Fruit fly (Drosophila melanogaster) whole organism, embryonic: ENCODE results near the gene MtnB.

Experiments
- Asciz ChIP-seq: fragments of 200-800 bp; sonication (Bioruptor generic); optimal IDR thresholded peaks from 2 replicates; lab custom pipeline; 2017; ENCODE audit warnings: missing biosample characterization, mild to moderate bottlenecking, missing genetic modification characterization, missing genetic modification reagents
- Atf6 ChIP-seq: fragments of 200-800 bp; sonication (Bioruptor generic); IDR thresholded peaks from 2 replicates; pipeline ENCODE4 v1.3.6; 2022; ENCODE audit warnings: missing biosample characterization, missing genetic modification characterization
- CG10274 ChIP-seq: fragments of 200-800 bp; sonication (Bioruptor generic); optimal IDR thresholded peaks from 3 replicates; lab custom pipeline; 2017; ENCODE audit warnings: missing biosample characterization, mild to moderate bottlenecking, missing genetic modification characterization
- CG11695 ChIP-seq: fragments of 200-800 bp; sonication (Bioruptor generic); IDR thresholded peaks from 3 replicates; pipeline ENCODE4 v1.3.6; 2022; ENCODE audit warnings: missing biosample characterization, missing genetic modification characterization
- CG12104 ChIP-seq: fragments of 200-800 bp; sonication (Bioruptor generic); optimal IDR thresholded peaks from 3 replicates; lab custom pipeline; 2016; ENCODE audit warnings: missing biosample characterization, missing genetic modification characterization
- CG12219 ChIP-seq: fragments of 200-800 bp; sonication (Bioruptor generic); optimal IDR thresholded peaks from 3 replicates; lab custom pipeline; 2018; ENCODE audit warnings: missing biosample characterization, mild to moderate bottlenecking, missing genetic modification characterization
- CG15479 ChIP-seq: fragments of 200-800 bp; sonication (Bioruptor generic); optimal IDR thresholded peaks from 3 replicates; lab custom pipeline; 2019; ENCODE audit warnings: missing biosample characterization, mild to moderate bottlenecking, missing genetic modification characterization, moderate library complexity
- CG15514 ChIP-seq: fragments of 200-800 bp; sonication (Bioruptor generic); optimal IDR thresholded peaks from 3 replicates; lab custom pipeline; 2017; ENCODE audit warnings: missing biosample characterization, missing genetic modification characterization, mild to moderate bottlenecking, moderate library complexity, missing genetic modification reagents
- CG15696 ChIP-seq: fragments of 200-800 bp; sonication (Bioruptor generic); optimal IDR thresholded peaks from 2 replicates; lab custom pipeline; 2019; ENCODE audit warnings: missing biosample characterization, mild to moderate bottlenecking, missing genetic modification characterization, moderate library complexity
- CG1647 ChIP-seq: fragments of 200-800 bp; sonication (Bioruptor generic); optimal IDR thresholded peaks from 3 replicates; lab custom pipeline; 2016; ENCODE audit warnings: missing biosample characterization, missing genetic modification characterization
- CG17385 ChIP-seq: fragments of 200-800 bp; sonication (Bioruptor generic); optimal IDR thresholded peaks from 3 replicates; lab custom pipeline; 2018; ENCODE audit warnings: missing biosample characterization, mild to moderate bottlenecking, missing genetic modification characterization
- CG18011 ChIP-seq: fragments of 200-800 bp; sonication (Bioruptor generic); optimal IDR thresholded peaks from 2 replicates; lab custom pipeline; 2017; ENCODE audit warnings: missing biosample characterization, missing genetic modification characterization, mild to moderate bottlenecking, moderate library complexity, missing genotype
- CG2116 ChIP-seq: fragments of 200-800 bp; sonication (Bioruptor generic); optimal IDR thresholded peaks from 3 replicates; lab custom pipeline; 2018; ENCODE audit warnings: missing biosample characterization, mild to moderate bottlenecking, missing genetic modification characterization
- CG31365 ChIP-seq: fragments of 200-800 bp; sonication (Bioruptor generic); optimal IDR thresholded peaks from 2 replicates; lab custom pipeline; 2018; ENCODE audit warnings: missing biosample characterization, mild to moderate bottlenecking, missing genetic modification characterization
- CG32767 ChIP-seq: fragments of 200-800 bp; sonication (Bioruptor generic); IDR thresholded peaks from 2 replicates; pipeline ENCODE4 v1.3.6; 2022; ENCODE audit warnings: missing biosample characterization, missing genetic modification characterization
- CG5180 ChIP-seq: fragments of 200-800 bp; sonication (Bioruptor generic); optimal IDR thresholded peaks from 3 replicates; lab custom pipeline; 2017; ENCODE audit warnings: missing biosample characterization, missing genetic modification characterization, mild to moderate bottlenecking, moderate library complexity, missing genetic modification reagents
- CG9437 ChIP-seq: fragments of 200-800 bp; sonication (Bioruptor generic); optimal IDR thresholded peaks from 2 replicates; lab custom pipeline; 2018; ENCODE audit warnings: missing biosample characterization, mild to moderate bottlenecking, missing genetic modification characterization
- CG9797 ChIP-seq: fragments of 200-800 bp; sonication (Bioruptor generic); optimal IDR thresholded peaks from 3 replicates; lab custom pipeline; 2018; ENCODE audit warnings: missing biosample characterization, mild to moderate bottlenecking, missing genetic modification characterization
- Doc3 ChIP-seq: fragments of 200-800 bp; sonication (Bioruptor generic); IDR thresholded peaks from 3 replicates; pipeline ENCODE4 v1.3.6; 2022; ENCODE audit warnings: missing biosample characterization, missing genetic modification characterization; ENCODE audit not compliant: partially characterized antibody
- Ets97D ChIP-seq: fragments of 200-800 bp; sonication (Bioruptor generic); optimal IDR thresholded peaks from 3 replicates; lab custom pipeline; 2016; ENCODE audit warnings: missing biosample characterization, missing genetic modification characterization
- HLH4C ChIP-seq: fragments of 200-800 bp; sonication (Bioruptor generic); IDR thresholded peaks from 3 replicates; pipeline ENCODE4 v1.3.6; 2022; ENCODE audit warnings: missing biosample characterization, missing genetic modification characterization; ENCODE audit not compliant: partially characterized antibody
- HLH54F ChIP-seq: fragments of 200-800 bp; sonication (Bioruptor generic); optimal IDR thresholded peaks from 3 replicates; lab custom pipeline; 2016; ENCODE audit warnings: missing biosample characterization, missing genetic modification characterization
- HLHmδ ChIP-seq: fragments of 200-800 bp; sonication (Bioruptor generic); optimal IDR thresholded peaks from 2 replicates; lab custom pipeline; 2018; ENCODE audit warnings: missing biosample characterization, mild to moderate bottlenecking, missing genetic modification characterization, moderate library complexity
- Hr39 ChIP-seq: fragments of >200 bp; optimal IDR thresholded peaks from 2 replicates; lab custom pipeline; 2017
- Hr78 ChIP-seq, 2 experiments: fragments of 200-800 bp in 1 of 2; fragments of >200 bp in 1 of 2; sonication (Bioruptor generic) in 1 of 2; optimal IDR thresholded peaks; 2 replicates each; lab custom pipeline; 2017 to 2019; ENCODE audit warnings: missing biosample characterization in 2 of 2, missing genetic modification characterization in 2 of 2, mild to moderate bottlenecking in 1 of 2, moderate library complexity in 1 of 2
- Kr ChIP-seq: fragments of 200-800 bp; sonication (Bioruptor generic); optimal IDR thresholded peaks from 2 replicates; lab custom pipeline; 2017; ENCODE audit warnings: missing biosample characterization, mild to moderate bottlenecking, missing genetic modification characterization
- MESR4 ChIP-seq: fragments of 200-800 bp; sonication (Bioruptor generic); optimal IDR thresholded peaks from 2 replicates; lab custom pipeline; 2018; ENCODE audit warnings: missing biosample characterization, mild to moderate bottlenecking, missing genetic modification characterization, moderate library complexity
- Med ChIP-seq: fragments of 200-800 bp; sonication (Bioruptor generic); peaks from one replicate; lab custom pipeline; 2016; ENCODE audit warnings: missing biosample characterization, missing genetic modification characterization, mild to moderate bottlenecking, inconsistent platforms, moderate library complexity
- Optix ChIP-seq: fragments of 200-800 bp; sonication (Bioruptor generic); IDR thresholded peaks from 3 replicates; pipeline ENCODE4 v1.3.6; 2022; ENCODE audit warnings: missing biosample characterization, missing genetic modification characterization
- PHDP ChIP-seq: fragments of 200-800 bp; sonication (Bioruptor generic); optimal IDR thresholded peaks from 3 replicates; lab custom pipeline; 2018; ENCODE audit warnings: missing biosample characterization, mild to moderate bottlenecking, missing genetic modification characterization, moderate library complexity
- Rx ChIP-seq: fragments of 200-800 bp; sonication (Bioruptor generic); IDR thresholded peaks from 2 replicates; pipeline ENCODE4 v1.3.6; 2022; ENCODE audit warnings: missing biosample characterization, missing genetic modification characterization
- Sox100B ChIP-seq: fragments of 200-800 bp; sonication (Bioruptor generic); optimal IDR thresholded peaks from 3 replicates; lab custom pipeline; 2018; ENCODE audit warnings: missing biosample characterization, mild to moderate bottlenecking, missing genetic modification characterization
- Stat92E ChIP-seq, 3 experiments: fragments of >200 bp in 2 of 3; fragments of 200-800 bp in 1 of 3; sonication (Bioruptor generic) in 1 of 3; optimal IDR thresholded peaks; 2 replicates each; lab custom pipeline; 2017 to 2019; ENCODE audit warnings: missing biosample characterization in 3 of 3, missing genetic modification characterization in 3 of 3, mild to moderate bottlenecking in 1 of 3, moderate library complexity in 1 of 3
- abd-A ChIP-seq: fragments of 200-800 bp; sonication (Bioruptor generic); optimal IDR thresholded peaks from 3 replicates; lab custom pipeline; 2019; ENCODE audit warnings: missing biosample characterization, mild to moderate bottlenecking, missing genetic modification characterization, moderate library complexity
- amos ChIP-seq: fragments of 200-800 bp; sonication (Bioruptor generic); IDR thresholded peaks from 2 replicates; pipeline ENCODE4 v1.3.6; 2022; ENCODE audit warnings: missing biosample characterization, missing genetic modification characterization; ENCODE audit not compliant: partially characterized antibody
- chinmo ChIP-seq: fragments of 200-800 bp; sonication (Bioruptor generic); IDR thresholded peaks from 4 replicates; pipeline ENCODE4 v1.3.6; 2022; ENCODE audit warnings: missing biosample characterization, missing genetic modification characterization; ENCODE audit not compliant: partially characterized antibody
- ftz-f1 ChIP-seq: fragments of 200-800 bp; sonication (Bioruptor generic); optimal IDR thresholded peaks from 2 replicates; lab custom pipeline; 2016; ENCODE audit warnings: missing biosample characterization, missing genetic modification characterization
- ken ChIP-seq: fragments of 200-800 bp; sonication (Bioruptor generic); IDR thresholded peaks from 3 replicates; pipeline ENCODE4 v1.3.6; 2022; ENCODE audit warnings: missing biosample characterization, missing genetic modification characterization
- mirr ChIP-seq: fragments of 200-800 bp; sonication (Bioruptor generic); optimal IDR thresholded peaks from 3 replicates; lab custom pipeline; 2018; ENCODE audit warnings: missing biosample characterization, mild to moderate bottlenecking, missing genetic modification characterization
- otp ChIP-seq: fragments of 200-800 bp; sonication (Bioruptor generic); IDR thresholded peaks from 3 replicates; pipeline ENCODE4, ENCODE4 v1.3.6; 2022; ENCODE audit warnings: missing biosample characterization, missing genetic modification characterization
- pho ChIP-seq: fragments of 200-800 bp; sonication (Bioruptor generic); optimal IDR thresholded peaks from 2 replicates; lab custom pipeline; 2016; ENCODE audit warnings: missing biosample characterization, missing genetic modification characterization
- row ChIP-seq: fragments of 200-800 bp; sonication (Bioruptor generic); IDR thresholded peaks from 3 replicates; pipeline ENCODE4 v1.3.6; 2022; ENCODE audit warnings: missing biosample characterization, missing genetic modification characterization
- sisA ChIP-seq: fragments of 200-800 bp; sonication (Bioruptor generic); IDR thresholded peaks from 2 replicates; pipeline ENCODE4 v1.3.6; 2022; ENCODE audit warnings: missing biosample characterization, missing genetic modification characterization
- stwl ChIP-seq: fragments of 200-800 bp; sonication (Bioruptor generic); optimal IDR thresholded peaks from 3 replicates; lab custom pipeline; 2018; ENCODE audit warnings: missing biosample characterization, mild to moderate bottlenecking, missing genetic modification characterization, moderate library complexity
- tll ChIP-seq, 2 experiments: fragments of 200-800 bp in 1 of 2; fragments of >200 bp in 1 of 2; sonication (Bioruptor generic) in 1 of 2; optimal IDR thresholded peaks; 2 replicates each; lab custom pipeline; 2017 to 2019; ENCODE audit warnings: missing biosample characterization in 2 of 2, missing genetic modification characterization in 2 of 2, mild to moderate bottlenecking in 1 of 2, moderate library complexity in 1 of 2
- toy ChIP-seq: fragments of 200-800 bp; sonication (Bioruptor generic); IDR thresholded peaks from 2 replicates; pipeline ENCODE4 v1.3.6; 2022; ENCODE audit warnings: missing biosample characterization, missing genetic modification characterization
- trh ChIP-seq: fragments of 200-800 bp; sonication (Bioruptor generic); optimal IDR thresholded peaks from 2 replicates; lab custom pipeline; 2016; ENCODE audit warnings: missing biosample characterization, missing genetic modification characterization
- zen2 ChIP-seq: fragments of 200-800 bp; sonication (Bioruptor generic); IDR thresholded peaks from 3 replicates; pipeline ENCODE4 v1.3.6; 2022; ENCODE audit warnings: missing biosample characterization, missing genetic modification characterization; ENCODE audit not compliant: partially characterized antibody

Gene MtnB

DNA sequence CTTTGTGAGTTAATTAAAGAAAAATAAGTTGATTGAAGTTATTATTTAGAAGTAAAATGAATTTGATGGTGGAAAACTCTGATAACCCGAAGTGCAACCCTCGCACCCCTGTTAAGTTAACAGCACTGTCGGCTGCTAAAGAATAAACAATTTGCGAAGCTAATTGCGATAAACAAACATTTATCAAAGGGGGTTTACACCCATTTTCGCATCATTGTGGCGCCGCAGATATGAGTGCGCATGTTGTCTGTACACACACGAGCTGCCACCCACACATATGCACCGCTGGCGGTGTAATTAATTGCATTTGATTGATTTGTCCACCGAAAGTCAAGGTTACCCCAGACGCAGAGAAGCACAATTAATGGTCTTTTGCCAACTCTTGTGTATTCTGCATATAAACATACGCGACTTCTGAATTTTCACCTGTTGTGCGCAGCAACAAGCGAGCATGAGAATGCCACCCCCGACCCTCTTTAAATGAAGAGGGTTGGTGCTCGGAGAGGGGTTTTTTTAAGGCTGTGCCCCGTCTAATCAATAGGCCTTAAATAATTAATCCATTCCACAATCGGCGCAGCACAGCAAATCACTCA lies 48.0 kb upstream of the MtnB start (continued):
- TF ChIP-seq abd-A (tag; lab: Kevin White, UChicago): peak; percentile 16
- peak; percentile 21 for TF ChIP-seq CG15514 (GFP tag; lab: Kevin White, UChicago)
- no peak for TF ChIP-seq CG31365 (tag; lab: Kevin White, UChicago)
- TF ChIP-seq Sox100B: no peak
- no peak for TF ChIP-seq otp (GFP tag; lab: Robert Waterston, UW)
- peak; percentile 45 for TF ChIP-seq Med
- no peak for TF ChIP-seq CG10274
- no peak for TF ChIP-seq Stat92E (GFP tag; optimal IDR thresholded peaks at IDR 0.05; lab: Kevin White, UChicago)
- TF ChIP-seq ftz-f1 (GFP tag; lab: Kevin White, UChicago): peak; percentile 8
- no peak for TF ChIP-seq CG12104
- peak; percentile 22 for TF ChIP-seq CG5180 (GFP tag; lab: Kevin White, UChicago)
- TF ChIP-seq Atf6 (GFP tag; lab: Robert Waterston, UW): no peak
- peak in 1 of 2 experiments; percentile 74 for TF ChIP-seq tll (GFP tag; optimal IDR thresholded peaks at IDR 0.05; lab: Kevin White, UChicago)
- no peak for TF ChIP-seq Doc3 (GFP tag; lab: Robert Waterston, UW)
- no peak for TF ChIP-seq PHDP
- peak; percentile 42 for TF ChIP-seq mirr
- TF ChIP-seq CG12219 (GFP tag; lab: Kevin White, UChicago): no peak
- TF ChIP-seq CG2116 (GFP tag; lab: Kevin White, UChicago): peak; percentile 90
- TF ChIP-seq Optix: no peak
- TF ChIP-seq CG17385 (GFP tag; lab: Kevin White, UChicago): peak; percentile 24
- TF ChIP-seq CG15479 (GFP tag; lab: Kevin White, UChicago): peak; percentile 3
- TF ChIP-seq stwl (tag; lab: Kevin White, UChicago): no peak
- TF ChIP-seq MESR4: peak; percentile 24
- no peak for TF ChIP-seq CG1647 (GFP tag; lab: Kevin White, UChicago)
- no peak for TF ChIP-seq HLH4C
- TF ChIP-seq Rx (GFP tag; lab: Robert Waterston, UW): no peak
- TF ChIP-seq CG32767: 0 out of 2 replicates have a peak, but pooled peaks have one; percentile 42

DNA sequence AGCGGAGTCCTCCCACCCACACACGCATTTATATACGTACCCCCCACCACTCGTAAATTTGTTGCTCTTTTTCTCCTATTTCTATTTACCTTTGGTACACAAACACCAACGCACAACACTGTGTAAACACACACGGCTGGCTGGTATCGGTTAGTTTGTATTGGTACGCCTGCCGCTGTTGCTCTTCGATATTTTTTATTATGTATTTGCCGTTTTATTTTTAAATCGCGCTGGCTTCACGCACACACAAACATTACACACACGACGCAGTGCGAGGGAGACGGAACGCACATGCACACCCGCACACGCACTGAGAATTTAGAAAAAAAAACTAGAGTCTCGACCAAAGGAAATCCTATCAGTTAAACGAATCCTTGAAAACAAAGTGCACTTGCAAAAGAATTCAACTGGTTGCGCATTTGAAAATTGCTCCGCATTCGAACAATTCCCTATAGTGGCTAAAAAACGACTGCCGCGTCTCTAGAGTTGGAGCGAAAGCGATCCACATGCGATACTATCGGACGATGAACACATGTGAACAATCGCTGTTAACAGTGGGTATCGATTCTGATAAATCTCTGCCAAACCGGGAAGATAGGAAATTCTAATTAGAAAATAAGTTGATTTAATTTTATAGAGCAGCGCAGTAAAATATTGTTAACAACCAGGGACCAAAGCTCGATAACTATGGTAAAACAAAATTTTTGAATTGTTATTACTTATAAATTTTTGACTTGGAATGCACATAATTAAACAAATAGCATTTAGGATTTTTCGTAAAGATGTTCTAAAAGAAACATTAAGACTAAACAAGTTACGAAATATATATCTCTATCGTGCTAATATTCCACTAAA lies 47.3 kb upstream of the MtnB start:
- TF ChIP-seq CG32767 (peak; percentile 54; the same call in 1 of the 2 replicates), Ets97D (GFP tag; lab: Kevin White, UChicago) (no peak), amos (GFP tag; lab: Robert Waterston, UW) (peak; percentile 99), sisA (no peak), Asciz (GFP tag; lab: Kevin White, UChicago) (peak; percentile 93), HLH54F (no peak), HLHmδ (GFP tag; lab: Kevin White, UChicago) (peak; percentile 99), chinmo (peak; percentile 98), row (GFP tag; lab: Robert Waterston, UW) (no peak; the same call in 2 of the 3 replicates), toy (no peak), CG11695 (peak; percentile 71), CG18011 (GFP tag; lab: Kevin White, UChicago) (peak; percentile 61), Hr78 (GFP tag; optimal IDR thresholded peaks at IDR 0.05; lab: Kevin White, UChicago) (no peak), CG15696 (tag; lab: Kevin White, UChicago) (peak; percentile 91), Kr (GFP tag; lab: Kevin White, UChicago) (peak; percentile 96), Hr39 (lab: Kevin White, UChicago) (no peak), pho (no peak), CG9797 (GFP tag; lab: Kevin White, UChicago) (peak; percentile 28), ken (no peak), trh (no peak), CG9437 (GFP tag; lab: Kevin White, UChicago) (no peak), zen2 (GFP tag; lab: Robert Waterston, UW) (peak; percentile 95)
